Fruit fly (Drosophila melanogaster): ENCODE results near the gene CtsL3.

Gene CtsL3

DNA sequence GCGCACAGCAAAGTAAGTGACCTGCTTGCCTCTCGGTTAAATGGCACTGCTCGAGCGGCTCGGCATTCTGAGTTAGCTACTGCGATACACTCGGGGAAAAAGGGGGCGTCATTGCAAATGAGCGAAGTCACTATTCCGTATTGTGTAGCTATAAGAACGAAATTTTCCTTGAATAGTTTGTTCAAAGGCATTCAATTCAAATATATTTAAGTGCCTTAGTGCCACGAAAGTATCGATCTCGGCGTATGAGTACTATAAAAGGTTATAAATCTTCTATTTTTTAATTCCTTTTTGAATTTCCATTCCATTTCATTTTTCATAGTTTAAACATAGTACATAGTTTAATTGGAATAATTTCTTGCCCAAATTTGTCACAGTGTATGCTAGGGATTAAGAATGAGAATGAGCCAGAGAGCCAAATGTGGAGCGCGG, 28.8 kb downstream of the CtsL3 start (continued):
- TF ChIP-seq NK7.1 (GFP tag; optimal IDR thresholded peaks at IDR 0.05) = no peak
- no peak for TF ChIP-seq klu (GFP tag; IDR thresholded peaks at IDR 0.05)
- TF ChIP-seq CG18262 (tag; optimal IDR thresholded peaks at IDR 0.05) = peak; percentile 68
- 0 out of 2 replicates have a peak, but pooled peaks have one; percentile 9 for TF ChIP-seq CG4404 (GFP tag; IDR thresholded peaks at IDR 0.05)
- no peak for TF ChIP-seq da (GFP tag; optimal IDR thresholded peaks at IDR 0.05)
- no peak for TF ChIP-seq Jarid2 (GFP tag; optimal IDR thresholded peaks at IDR 0.05)
- TF ChIP-seq CG8944 (GFP tag; optimal IDR thresholded peaks at IDR 0.05) = peak; percentile 26
- peak; percentile 7 for TF ChIP-seq NC2β (GFP tag; optimal IDR thresholded peaks at IDR 0.05)
- peak; percentile 11 for TF ChIP-seq CG2875 (GFP tag; optimal IDR thresholded peaks at IDR 0.05)
- TF ChIP-seq fu2 (GFP tag; optimal IDR thresholded peaks at IDR 0.05) = peak; percentile 29
- TF ChIP-seq CG10959 (GFP tag; IDR thresholded peaks at IDR 0.05) = no peak
- no peak for TF ChIP-seq p53 (GFP tag; optimal IDR thresholded peaks at IDR 0.05)
- TF ChIP-seq zfh2 (GFP tag; optimal IDR thresholded peaks at IDR 0.05) = no peak
- no peak for TF ChIP-seq Dad (GFP tag; optimal IDR thresholded peaks at IDR 0.05)
- TF ChIP-seq Usf (GFP tag; optimal IDR thresholded peaks at IDR 0.05) = peak; percentile 11
- TF ChIP-seq CG30403 (GFP tag; optimal IDR thresholded peaks at IDR 0.05) = peak; percentile 67
- peak in 1 of 3 experiments; percentile 33 for TF ChIP-seq lola (GFP tag; optimal IDR thresholded peaks at IDR 0.05)
- TF ChIP-seq vfl (GFP tag; optimal IDR thresholded peaks at IDR 0.05) = no peak
- peak; percentile 35 for TF ChIP-seq Dip3 (GFP tag; optimal IDR thresholded peaks at IDR 0.05)
- peak; percentile 65 for TF ChIP-seq CG2712 (tag; optimal IDR thresholded peaks at IDR 0.05)
- TF ChIP-seq gsb-n (tag; optimal IDR thresholded peaks at IDR 0.05) = peak; percentile 3
- peak; percentile 54 for TF ChIP-seq ind (GFP tag; optimal IDR thresholded peaks at IDR 0.05)
- no peak for TF ChIP-seq Dll (GFP tag; IDR thresholded peaks at IDR 0.05; ENCODE audit: partially characterized antibody)
- TF ChIP-seq abd-A (tag; optimal IDR thresholded peaks at IDR 0.05) = no peak
- peak; percentile 41 for TF ChIP-seq HHEX (GFP tag; optimal IDR thresholded peaks at IDR 0.05)
- TF ChIP-seq Dip2 (GFP tag; IDR thresholded peaks at IDR 0.05) = no peak
- no peak for TF ChIP-seq slou (GFP tag; optimal IDR thresholded peaks at IDR 0.05)
- TF ChIP-seq CG17612 (GFP tag; IDR thresholded peaks at IDR 0.05) = no peak
- no peak for TF ChIP-seq Taf1 (GFP tag; IDR thresholded peaks at IDR 0.05)
- no peak for TF ChIP-seq CHES-1-like (GFP tag; optimal IDR thresholded peaks at IDR 0.05)
- no peak for TF ChIP-seq Hey (tag; optimal IDR thresholded peaks at IDR 0.05)
- no peak for TF ChIP-seq CG6272 (GFP tag; IDR thresholded peaks at IDR 0.05)
- TF ChIP-seq stc (GFP tag; IDR thresholded peaks at IDR 0.05) = 0 out of 2 replicates have a peak, but pooled peaks have one; percentile 36
- TF ChIP-seq Myb (GFP tag; optimal IDR thresholded peaks at IDR 0.05) = no peak
- no peak for TF ChIP-seq Stat92E (GFP tag; optimal IDR thresholded peaks at IDR 0.05)
- no peak for TF ChIP-seq gro (GFP tag; optimal IDR thresholded peaks at IDR 0.05)
- TF ChIP-seq gce (GFP tag; IDR thresholded peaks at IDR 0.05) = no peak
- no peak for TF ChIP-seq CG11247 (GFP tag; IDR thresholded peaks at IDR 0.05)
- TF ChIP-seq CG11695 (GFP tag; IDR thresholded peaks at IDR 0.05) = 0 out of 3 replicates have a peak, but pooled peaks have one; percentile 34
- no peak for TF ChIP-seq pfk (GFP tag; optimal IDR thresholded peaks at IDR 0.05)
- no peak for TF ChIP-seq Six4 (GFP tag; optimal IDR thresholded peaks at IDR 0.05)
- TF ChIP-seq gsb (GFP tag; IDR thresholded peaks at IDR 0.05) = no peak
- TF ChIP-seq CG2889 (GFP tag; IDR thresholded peaks at IDR 0.05) = no peak
- no peak for TF ChIP-seq ap (GFP tag; IDR thresholded peaks at IDR 0.05)
- no peak for TF ChIP-seq MBD-R2 (GFP tag; IDR thresholded peaks at IDR 0.05)
- no peak for TF ChIP-seq Dref (GFP tag; IDR thresholded peaks at IDR 0.05)
- TF ChIP-seq ems (GFP tag; optimal IDR thresholded peaks at IDR 0.05) = peak; percentile 27
- TF ChIP-seq CG4707 (GFP tag; optimal IDR thresholded peaks at IDR 0.05) = no peak
- no peak for TF ChIP-seq wdn (GFP tag; IDR thresholded peaks at IDR 0.05)
- TF ChIP-seq pho (GFP tag; optimal IDR thresholded peaks at IDR 0.05) = peak; percentile 42
- TF ChIP-seq lilli (GFP tag; optimal IDR thresholded peaks at IDR 0.05) = peak; percentile 66
- no peak for TF ChIP-seq CG10565 (GFP tag; optimal IDR thresholded peaks at IDR 0.05)

Data from whole organism, embryonic.